Fruit fly (Drosophila melanogaster): ENCODE measurements around the gene CG5131.

The CG5131 gene

dm6 chr2L:17477710-17478109 lies 6.6 kb upstream of the CG5131 start, which contains the start of gene cass (continued):
- TF ChIP-seq sna (GFP tag; IDR thresholded peaks at IDR 0.05; ENCODE audit: partially characterized antibody), result peak; percentile 82
- no peak for TF ChIP-seq tll (GFP tag; optimal IDR thresholded peaks at IDR 0.05)

- peak; percentile 83 to 85 for TF ChIP-seq Pdp1 (GFP tag; optimal IDR thresholded peaks at IDR 0.05)
- peak; percentile 94 for TF ChIP-seq tio (GFP tag; optimal IDR thresholded peaks at IDR 0.05)
- 0 out of 2 replicates have a peak, but pooled peaks have one; percentile 42 for TF ChIP-seq nerfin-2 (GFP tag; IDR thresholded peaks at IDR 0.05; ENCODE audit: partially characterized antibody)
- peak; percentile 98 for TF ChIP-seq CG2202 (tag; optimal IDR thresholded peaks at IDR 0.05)
- TF ChIP-seq CG10565 (GFP tag; optimal IDR thresholded peaks at IDR 0.05), result peak; percentile 74
- TF ChIP-seq E2f2 (GFP tag; IDR thresholded peaks at IDR 0.05), result peak; percentile 90
- TF ChIP-seq Sox100B (GFP tag; optimal IDR thresholded peaks at IDR 0.05), result peak; percentile 95
- TF ChIP-seq trh (GFP tag; optimal IDR thresholded peaks at IDR 0.05), result peak; percentile 91
- TF ChIP-seq D19B (GFP tag; optimal IDR thresholded peaks at IDR 0.05), result peak; percentile 96
- peak; percentile 94 for TF ChIP-seq CG18764 (GFP tag; optimal IDR thresholded peaks at IDR 0.05)
- peak; percentile 68 for TF ChIP-seq Atf-2 (GFP tag; optimal IDR thresholded peaks at IDR 0.05)
- peak; percentile 88 for TF ChIP-seq CG2116 (GFP tag; optimal IDR thresholded peaks at IDR 0.05)
- TF ChIP-seq CG8388 (GFP tag; optimal IDR thresholded peaks at IDR 0.05), result peak; percentile 96
- TF ChIP-seq Hr3 (GFP tag; optimal IDR thresholded peaks at IDR 0.05), result peak; percentile 99
- TF ChIP-seq sim (GFP tag; IDR thresholded peaks at IDR 0.05), result peak; percentile 97
- TF ChIP-seq ash1 (GFP tag; optimal IDR thresholded peaks at IDR 0.05), result peak; percentile 84
- TF ChIP-seq CG15601 (tag; optimal IDR thresholded peaks at IDR 0.05), result peak; percentile 95
- TF ChIP-seq gcm (GFP tag; optimal IDR thresholded peaks at IDR 0.05), result peak; percentile 97
- peak; percentile 60 for TF ChIP-seq CG9876 (GFP tag; optimal IDR thresholded peaks at IDR 0.05)
- peak; percentile 87 for TF ChIP-seq CG10321 (GFP tag; IDR thresholded peaks at IDR 0.05)
- TF ChIP-seq Blimp-1 (GFP tag; optimal IDR thresholded peaks at IDR 0.05), result peak; percentile 96
- peak; percentile 95 for TF ChIP-seq CrebB (tag; optimal IDR thresholded peaks at IDR 0.05)
- TF ChIP-seq danr (GFP tag; IDR thresholded peaks at IDR 0.05), result peak; percentile 97
- TF ChIP-seq corto (GFP tag; optimal IDR thresholded peaks at IDR 0.05), result peak; percentile 91
- peak; percentile 99 for TF ChIP-seq CG14050 (GFP tag; IDR thresholded peaks at IDR 0.05)
- TF ChIP-seq CG17186 (GFP tag; optimal IDR thresholded peaks at IDR 0.05), result peak; percentile 91
- no peak for TF ChIP-seq amos (GFP tag; IDR thresholded peaks at IDR 0.05; ENCODE audit: partially characterized antibody)
- TF ChIP-seq CG12769 (tag; optimal IDR thresholded peaks at IDR 0.05), result peak; percentile 95
- peak; percentile 72 for TF ChIP-seq Hey (tag; optimal IDR thresholded peaks at IDR 0.05)
- TF ChIP-seq CG3995 (GFP tag; optimal IDR thresholded peaks at IDR 0.05), result peak; percentile 73
- TF ChIP-seq jumu (GFP tag; optimal IDR thresholded peaks at IDR 0.05), result peak; percentile 69
- TF ChIP-seq esg (GFP tag; conservative IDR thresholded peaks at IDR 0.05), result peak; percentile 99
- peak; percentile 96 for TF ChIP-seq CG10654 (GFP tag; optimal IDR thresholded peaks at IDR 0.05)
- TF ChIP-seq stc (GFP tag; IDR thresholded peaks at IDR 0.05), result peak; percentile 99
- peak; percentile 93 for TF ChIP-seq Hsf (GFP tag; optimal IDR thresholded peaks at IDR 0.05)
- TF ChIP-seq Awh (GFP tag; IDR thresholded peaks at IDR 0.05), result peak; percentile 99
- TF ChIP-seq Jarid2 (GFP tag; optimal IDR thresholded peaks at IDR 0.05), result peak; percentile 88
- TF ChIP-seq ftz-f1 (GFP tag; optimal IDR thresholded peaks at IDR 0.05), result peak; percentile 66
- peak; percentile 98 for TF ChIP-seq CG2875 (GFP tag; optimal IDR thresholded peaks at IDR 0.05)
- peak; percentile 98 for TF ChIP-seq HmgZ (tag; optimal IDR thresholded peaks at IDR 0.05)
- peak; percentile 98 for TF ChIP-seq bcd (GFP tag; optimal IDR thresholded peaks at IDR 0.05)
- TF ChIP-seq so (GFP tag; IDR thresholded peaks at IDR 0.05), result peak; percentile 99
- peak; percentile 90 for TF ChIP-seq kay (GFP tag; optimal IDR thresholded peaks at IDR 0.05)
- TF ChIP-seq CG15073 (GFP tag; optimal IDR thresholded peaks at IDR 0.05), result peak; percentile 79
- peak; percentile 80 for TF ChIP-seq CG31365 (tag; optimal IDR thresholded peaks at IDR 0.05)
These were observed 3.2 kb upstream of the CG5131 start, which contains the start of the genes fws and Lamtor3 for dm6 chr2L:17480943-17481580. Gene fws, minus strand, starts transcription at chr2L:17481029. Gene Lamtor3, plus strand, starts transcription at chr2L:17481231.
